Worm (Caenorhabditis elegans): ENCODE data around the gene srx-58.

DNA sequence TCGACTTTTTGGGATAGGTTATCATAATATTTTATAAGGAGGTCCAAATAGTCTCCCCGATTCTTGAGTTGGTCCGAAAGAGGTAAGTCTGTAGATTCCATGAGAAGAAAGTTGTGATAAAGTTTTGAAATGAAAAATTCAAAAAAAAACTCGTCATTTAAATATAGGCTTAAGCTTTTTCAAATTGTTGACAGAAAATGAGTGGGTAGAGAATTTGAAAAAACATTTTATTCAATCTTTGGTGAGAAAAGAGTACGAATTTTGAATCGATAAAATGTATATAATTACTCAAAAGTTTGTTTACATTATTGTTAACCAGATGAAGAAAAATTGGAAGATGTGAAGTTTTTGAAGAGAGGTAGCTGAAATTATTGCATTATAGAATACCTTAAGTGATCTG lies 47.0 kb upstream of the srx-58 start, which contains the start of gene T26H8.5:
- TF ChIP-seq K12H6.12 (tag; optimal IDR thresholded peaks at IDR 0.05) (no peak), T26A5.8 (tag; optimal IDR thresholded peaks at IDR 0.05) (no peak)

Data from whole organism, young adult.